Worm (Caenorhabditis elegans) whole organism, L4 larva: Measurements from ENCODE around the gene wsp-1.
A peak's percentile ranks its signal among the peaks of the same experiment; 100 is the strongest.

Experiments used
- D1046.2 ChIP-seq: fragments of 200-800 bp; sonication (Bioruptor generic); IDR thresholded peaks from 2 replicates; pipeline ENCODE4 v1.3.6; 2022; ENCODE audit warnings: missing genetic modification characterization, missing compliant biosample characterization
- F37D6.2 ChIP-seq: sonication (generic microtip); optimal IDR thresholded peaks from 2 replicates; lab custom pipeline; 2016; ENCODE audit warnings: mild to moderate bottlenecking, missing genetic modification characterization, missing compliant biosample characterization
- T20F7.1 ChIP-seq: fragments of 200-800 bp; sonication (Bioruptor generic); optimal IDR thresholded peaks from 2 replicates; lab custom pipeline; 2018; ENCODE audit warnings: mild to moderate bottlenecking, missing genetic modification characterization, missing compliant biosample characterization
- Y105C5A.15 ChIP-seq: fragments of 200-800 bp; sonication (Bioruptor generic); IDR thresholded peaks from 2 replicates; pipeline ENCODE4 v1.3.6; 2022; ENCODE audit warnings: missing genetic modification characterization, missing compliant biosample characterization
- Y5F2A.4 ChIP-seq: fragments of 200-800 bp; sonication (Bioruptor generic); optimal IDR thresholded peaks from 2 replicates; lab custom pipeline; 2018; ENCODE audit warnings: mild to moderate bottlenecking, missing genetic modification characterization, missing compliant biosample characterization
- Y75B8A.6 ChIP-seq: fragments of 200-800 bp; sonication (Bioruptor generic); IDR thresholded peaks from 2 replicates; pipeline ENCODE4 v1.3.6; 2022; ENCODE audit warnings: missing genetic modification reagents, missing genetic modification characterization, missing compliant biosample characterization
- ZK546.5 ChIP-seq, 2 experiments: sonication (generic microtip); optimal IDR thresholded peaks; 2 replicates each; lab custom pipeline; 2017; ENCODE audit warnings: missing biosample characterization in 2 of 2, missing genetic modification characterization in 2 of 2
- aha-1 ChIP-seq: fragments of 150-350 bp; peaks from one replicate; lab custom pipeline; 2014; ENCODE audit warnings: missing biosample characterization, missing genetic modification characterization
- arid-1 ChIP-seq: fragments of 200-800 bp; sonication (Bioruptor generic); conservative IDR thresholded peaks from 2 replicates; pipeline ENCODE4 v1.3.6; 2022; ENCODE audit warnings: missing genetic modification reagents, missing genetic modification characterization, missing compliant biosample characterization
- ceh-44 ChIP-seq: fragments of 200-800 bp; sonication (Bioruptor generic); IDR thresholded peaks from 2 replicates; pipeline ENCODE4 v1.3.6; 2022; ENCODE audit warnings: missing genetic modification reagents, missing genetic modification characterization, missing compliant biosample characterization
- daf-12 ChIP-seq: fragments of 150-350 bp; optimal IDR thresholded peaks from 2 replicates; lab custom pipeline; 2014; ENCODE audit warnings: missing biosample characterization, missing genetic modification reagents, missing genetic modification characterization
- daf-16 ChIP-seq, 3 experiments: sonication (generic microtip); optimal IDR thresholded peaks; 2 replicates each; lab custom pipeline; 2016 to 2017; ENCODE audit warnings: missing genetic modification characterization in 3 of 3, missing genetic modification reagents in 3 of 3, mild to moderate bottlenecking in 2 of 3, missing compliant biosample characterization in 2 of 3, missing biosample characterization in 1 of 3, moderate library complexity in 1 of 3
- dmd-6 ChIP-seq: fragments of 200-800 bp; sonication (Bioruptor generic); IDR thresholded peaks from 2 replicates; pipeline ENCODE4 v1.3.6; 2022; ENCODE audit warnings: missing genetic modification reagents, missing genetic modification characterization, missing compliant biosample characterization
- dmd-8 ChIP-seq: fragments of 200-800 bp; sonication (Bioruptor generic); IDR thresholded peaks from 2 replicates; pipeline ENCODE4 v1.3.6; 2022; ENCODE audit warnings: missing genetic modification characterization, missing compliant biosample characterization
- dpl-1 ChIP-seq: fragments of 150-350 bp; optimal IDR thresholded peaks from 2 replicates; lab custom pipeline; 2014; ENCODE audit warnings: missing biosample characterization, missing genetic modification reagents, missing genetic modification characterization
- duxl-1 ChIP-seq: sonication (generic microtip); optimal IDR thresholded peaks from 2 replicates; lab custom pipeline; 2016; ENCODE audit warnings: mild to moderate bottlenecking, missing genetic modification characterization, moderate library complexity, missing compliant biosample characterization; ENCODE audit not compliant: poor library complexity
- dve-1 ChIP-seq: sonication (generic microtip); optimal IDR thresholded peaks from 2 replicates; lab custom pipeline; 2017; ENCODE audit warnings: antibody characterized with exemption, mild to moderate bottlenecking, missing genetic modification characterization, missing compliant biosample characterization; ENCODE audit not compliant: insufficient read depth
- egl-27 ChIP-seq: sonication (generic microtip); optimal IDR thresholded peaks from 3 replicates; lab custom pipeline; 2017; ENCODE audit warnings: missing biosample characterization, missing genetic modification reagents, missing genetic modification characterization
- hif-1 ChIP-seq, 2 experiments: sonication (generic microtip); optimal IDR thresholded peaks; 2 replicates each; lab custom pipeline; 2016 to 2017; ENCODE audit warnings: missing compliant biosample characterization in 2 of 2, missing genetic modification characterization in 2 of 2, missing genetic modification reagents in 2 of 2, missing genotype in 2 of 2, mild to moderate bottlenecking in 1 of 2
- hlh-11 ChIP-seq: fragments of 200-800 bp; sonication (Bioruptor generic); optimal IDR thresholded peaks from 2 replicates; lab custom pipeline; 2018; ENCODE audit warnings: mild to moderate bottlenecking, missing genetic modification characterization, missing compliant biosample characterization
- hlh-30 ChIP-seq: sonication (generic microtip); optimal IDR thresholded peaks from 2 replicates; lab custom pipeline; 2017; ENCODE audit warnings: antibody characterized with exemption, mild to moderate bottlenecking, missing genetic modification characterization, missing compliant biosample characterization; ENCODE audit not compliant: insufficient read depth
- mdl-1 ChIP-seq, 2 experiments: fragments of 150-350 bp in 1 of 2; sonication (generic microtip) in 1 of 2; optimal IDR thresholded peaks; 2 replicates each; lab custom pipeline; 2014 to 2017; ENCODE audit warnings: missing biosample characterization in 2 of 2, missing genetic modification characterization in 2 of 2
- mxl-3 ChIP-seq: fragments of 200-800 bp; sonication (Bioruptor generic); optimal IDR thresholded peaks from 2 replicates; lab custom pipeline; 2018; ENCODE audit warnings: mild to moderate bottlenecking, missing genetic modification characterization, missing compliant biosample characterization
- nhr-25 ChIP-seq: sonication (generic microtip); optimal IDR thresholded peaks from 2 replicates; lab custom pipeline; 2017; ENCODE audit warnings: missing genetic modification characterization, mild to moderate bottlenecking, missing compliant biosample characterization, antibody characterized with exemption, moderate library complexity, borderline replicate concordance; ENCODE audit not compliant: insufficient read depth
- nhr-28 ChIP-seq: fragments of 150-350 bp; optimal IDR thresholded peaks from 2 replicates; lab custom pipeline; 2014; ENCODE audit warnings: missing biosample characterization, missing genetic modification characterization
- nhr-48 ChIP-seq: sonication (generic microtip); optimal IDR thresholded peaks from 2 replicates; lab custom pipeline; 2016; ENCODE audit warnings: mild to moderate bottlenecking, missing genetic modification characterization, missing compliant biosample characterization
- nhr-77 ChIP-seq: fragments of 150-350 bp; optimal IDR thresholded peaks from 2 replicates; lab custom pipeline; 2014; ENCODE audit warnings: missing biosample characterization, missing genetic modification characterization
- pha-4 ChIP-seq, 2 experiments: fragments of 150-350 bp in 1 of 2; fragments of 200-800 bp in 1 of 2; sonication (Bioruptor generic) in 1 of 2; IDR thresholded peaks in 1 of 2; optimal IDR thresholded peaks in 1 of 2; 2 replicates each; pipeline versions ENCODE4 v1.3.6 to Lab custom; 2014 to 2022; ENCODE audit warnings: missing genetic modification characterization in 2 of 2, missing genetic modification reagents in 2 of 2, missing biosample characterization in 1 of 2, missing compliant biosample characterization in 1 of 2
- pqm-1 ChIP-seq: sonication (generic microtip); optimal IDR thresholded peaks from 2 replicates; lab custom pipeline; 2017; ENCODE audit warnings: missing biosample characterization, missing genetic modification characterization
- rbr-2 ChIP-seq: sonication (generic microtip); optimal IDR thresholded peaks from 2 replicates; lab custom pipeline; 2016; ENCODE audit warnings: missing genotype, missing genetic modification characterization, missing compliant biosample characterization
- sdz-12 ChIP-seq: fragments of 200-800 bp; sonication (Bioruptor generic); optimal IDR thresholded peaks from 2 replicates; lab custom pipeline; 2018; ENCODE audit warnings: mild to moderate bottlenecking, missing genetic modification characterization, missing compliant biosample characterization
- spr-1 ChIP-seq: sonication (generic microtip); optimal IDR thresholded peaks from 2 replicates; lab custom pipeline; 2016; ENCODE audit warnings: mild to moderate bottlenecking, missing genetic modification characterization, missing compliant biosample characterization
- tra-1 ChIP-seq: fragments of 200-800 bp; sonication (Bioruptor generic); IDR thresholded peaks from 2 replicates; pipeline ENCODE4 v1.3.6; 2022; ENCODE audit warnings: missing genetic modification reagents, missing genetic modification characterization, missing compliant biosample characterization
- unc-130 ChIP-seq: sonication (generic microtip); optimal IDR thresholded peaks from 2 replicates; lab custom pipeline; 2016; ENCODE audit warnings: missing genetic modification reagents, missing genetic modification characterization, missing compliant biosample characterization
- unc-62 ChIP-seq, 3 experiments: fragments of 150-350 bp in 1 of 3; sonication (generic microtip); optimal IDR thresholded peaks in 2 of 3; peaks in 1 of 3; 1 replicate in 1 of 3; 2 replicates in 2 of 3; lab custom pipeline; 2014 to 2017; ENCODE audit warnings: missing biosample characterization in 3 of 3, missing genetic modification characterization in 3 of 3, missing genetic modification reagents in 3 of 3, missing genotype in 1 of 3
- zag-1 ChIP-seq: fragments of 150-350 bp; optimal IDR thresholded peaks from 2 replicates; lab custom pipeline; 2014; ENCODE audit warnings: missing biosample characterization, missing genetic modification characterization
- zip-2 ChIP-seq: fragments of 150-350 bp; optimal IDR thresholded peaks from 2 replicates; lab custom pipeline; 2014; ENCODE audit warnings: missing biosample characterization, missing genetic modification characterization

The wsp-1 gene

DNA sequence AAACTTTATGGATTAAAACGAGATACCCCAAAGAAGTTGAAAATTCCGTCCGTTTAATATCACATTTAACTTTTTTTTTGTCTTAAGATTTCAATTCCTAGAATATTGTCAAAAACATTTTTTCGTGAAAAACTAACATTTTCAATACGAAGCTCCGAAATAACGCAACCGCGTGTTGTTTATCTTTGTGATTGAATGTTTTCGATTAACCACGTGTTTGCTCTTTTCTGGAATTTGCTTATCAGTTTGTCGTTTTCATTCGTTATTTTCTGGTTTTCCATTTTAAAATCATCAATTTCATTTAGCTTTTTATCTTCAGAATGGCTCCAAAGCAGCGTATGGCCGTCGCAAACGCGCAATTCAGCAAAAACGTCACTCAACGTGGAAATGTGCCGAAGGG, 26.6 kb upstream of the wsp-1 start, which contains the start of gene serp-1.2:
TSS of gene serp-1.2 (plus strand) at position 318 of the 400 bp plus-strand sequence.
- no peak for TF ChIP-seq ZK546.5 (tag; optimal IDR thresholded peaks at IDR 0.05; lab: Kevin White, UChicago)
- no peak for TF ChIP-seq rbr-2 (tag; lab: Kevin White, UChicago)
- peak; percentile 72 for TF ChIP-seq dmd-6 (GFP tag; lab: Robert Waterston, UW)
- no peak for TF ChIP-seq zip-2 (tag; lab: Kevin White, UChicago)
- TF ChIP-seq dve-1 (tag; lab: Kevin White, UChicago): peak; percentile 81
- no peak for TF ChIP-seq tra-1 (GFP tag; lab: Robert Waterston, UW)
- no peak for TF ChIP-seq aha-1 (tag; lab: Kevin White, UChicago)
- no peak for TF ChIP-seq F37D6.2 (tag; lab: Kevin White, UChicago)
- no peak for TF ChIP-seq daf-16 (GFP tag; optimal IDR thresholded peaks at IDR 0.05; lab: Kevin White, UChicago)
- peak; percentile 94 for TF ChIP-seq daf-16 (tag; optimal IDR thresholded peaks at IDR 0.05; lab: Kevin White, UChicago)
- TF ChIP-seq pqm-1: peak; percentile 2
- no peak for TF ChIP-seq hif-1 (tag; optimal IDR thresholded peaks at IDR 0.05; lab: Kevin White, UChicago)
- peak; percentile 90 for TF ChIP-seq T20F7.1 (GFP tag; lab: Kevin White, UChicago)
- TF ChIP-seq mdl-1 (tag; optimal IDR thresholded peaks at IDR 0.05; lab: Kevin White, UChicago): peak in 1 of 2 experiments; percentile 21
- TF ChIP-seq hlh-30 (tag; lab: Kevin White, UChicago): peak; percentile 82
- peak in 1 of 2 experiments; percentile 94 for TF ChIP-seq unc-62 (GFP tag; optimal IDR thresholded peaks at IDR 0.05 in 1 of 2; lab: Kevin White, UChicago)
- no peak for TF ChIP-seq unc-62 (tag; optimal IDR thresholded peaks at IDR 0.05; lab: Kevin White, UChicago)
- no peak for TF ChIP-seq dmd-8 (GFP tag; lab: Robert Waterston, UW)
- TF ChIP-seq nhr-48: no peak
- no peak for TF ChIP-seq nhr-25 (tag; lab: Kevin White, UChicago)
- no peak for TF ChIP-seq spr-1 (tag; lab: Kevin White, UChicago)
- TF ChIP-seq sdz-12 (GFP tag; lab: Kevin White, UChicago): no peak
- no peak for TF ChIP-seq nhr-77 (tag; lab: Kevin White, UChicago)
- no peak for TF ChIP-seq Y75B8A.6 (GFP tag; lab: Robert Waterston, UW)
- no peak for TF ChIP-seq daf-12 (tag; lab: Kevin White, UChicago)
- TF ChIP-seq arid-1 (GFP tag; lab: Robert Waterston, UW): no peak
- peak; percentile 45 for TF ChIP-seq nhr-28
- TF ChIP-seq dpl-1 (GFP tag; lab: Kevin White, UChicago): no peak
- no peak for TF ChIP-seq D1046.2
- TF ChIP-seq Y5F2A.4 (GFP tag; lab: Kevin White, UChicago): no peak
- TF ChIP-seq egl-27 (tag; lab: Kevin White, UChicago): no peak
- peak; percentile 62 for TF ChIP-seq mxl-3 (GFP tag; lab: Kevin White, UChicago)
- no peak for TF ChIP-seq ceh-44 (GFP tag; lab: Robert Waterston, UW)
- TF ChIP-seq pha-4 (GFP tag; IDR thresholded peaks at IDR 0.05; lab: Robert Waterston, UW): no peak
- TF ChIP-seq pha-4 (tag; optimal IDR thresholded peaks at IDR 0.05; lab: Kevin White, UChicago): no peak
- no peak for TF ChIP-seq Y105C5A.15
- TF ChIP-seq hlh-11 (tag; lab: Kevin White, UChicago): peak; percentile 64

DNA sequence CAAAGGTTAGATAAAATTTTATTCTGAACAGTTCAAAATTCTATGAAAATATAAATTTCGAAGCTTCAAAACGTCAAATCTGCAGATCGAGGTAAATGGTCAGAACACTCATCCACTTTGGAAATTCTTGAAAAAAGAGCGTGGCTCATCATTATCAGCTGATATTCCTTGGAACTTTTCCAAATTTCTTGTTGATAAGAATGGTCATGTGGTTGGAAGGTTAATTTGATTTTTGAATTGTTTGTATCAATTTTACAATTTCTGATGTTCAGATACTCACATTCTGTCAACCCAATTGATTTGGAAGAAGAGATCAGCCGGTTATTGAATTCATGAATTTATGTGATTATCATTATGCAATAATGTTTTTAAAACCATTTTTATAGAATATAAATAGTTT, 24.3 kb upstream of the wsp-1 start:
- TF ChIP-seq dve-1 (tag; lab: Kevin White, UChicago): peak; percentile 43
- TF ChIP-seq hlh-30 (tag; lab: Kevin White, UChicago): peak; percentile 11
- TF ChIP-seq nhr-28: peak; percentile 25
- no peak for TF ChIP-seq zag-1 (tag; lab: Kevin White, UChicago)
- TF ChIP-seq duxl-1 (tag; lab: Kevin White, UChicago): no peak
- TF ChIP-seq dmd-6 (GFP tag; lab: Robert Waterston, UW): peak; percentile 36
- TF ChIP-seq daf-16 (GFP tag; optimal IDR thresholded peaks at IDR 0.05; lab: Kevin White, UChicago): no peak
- peak; percentile 62 for TF ChIP-seq daf-16 (tag; optimal IDR thresholded peaks at IDR 0.05; lab: Kevin White, UChicago)
- no peak for TF ChIP-seq unc-130 (GFP tag; lab: Kevin White, UChicago)
